Worm (Caenorhabditis elegans) whole organism, mixed stage, embryonic: ENCODE results near the gene fsn-1.
A peak's percentile ranks its signal among the peaks of the same experiment; 100 is the strongest.

Experiments
- M03D4.4 ChIP-seq: sonication (generic microtip); optimal IDR thresholded peaks from 2 replicates; lab custom pipeline; 2017; ENCODE audit warnings: mild to moderate bottlenecking, missing genetic modification characterization, missing compliant biosample characterization
- ceh-39 ChIP-seq: fragments of 150-350 bp; optimal IDR thresholded peaks from 2 replicates; lab custom pipeline; 2014; ENCODE audit warnings: missing biosample characterization, missing genetic modification characterization
- ceh-43 ChIP-seq: fragments of 200-800 bp; sonication (Bioruptor generic); optimal IDR thresholded peaks from 2 replicates; lab custom pipeline; 2018; ENCODE audit warnings: mild to moderate bottlenecking, missing genetic modification characterization, moderate library complexity, missing compliant biosample characterization
- ceh-83 ChIP-seq: fragments of 200-800 bp; sonication (Bioruptor generic); optimal IDR thresholded peaks from 2 replicates; lab custom pipeline; 2018; ENCODE audit warnings: mild to moderate bottlenecking, missing genetic modification characterization, missing compliant biosample characterization
- ces-1 ChIP-seq: fragments of 150-350 bp; optimal IDR thresholded peaks from 2 replicates; lab custom pipeline; 2014; ENCODE audit warnings: missing biosample characterization, missing genetic modification reagents, missing genetic modification characterization
- cnd-1 ChIP-seq: fragments of 200-800 bp; sonication (Bioruptor generic); optimal IDR thresholded peaks from 2 replicates; lab custom pipeline; 2018; ENCODE audit warnings: mild to moderate bottlenecking, missing genetic modification characterization, missing compliant biosample characterization
- drap-1 ChIP-seq: fragments of 200-800 bp; sonication (Bioruptor generic); optimal IDR thresholded peaks from 3 replicates; lab custom pipeline; 2018; ENCODE audit warnings: mild to moderate bottlenecking, missing genetic modification characterization, missing compliant biosample characterization
- elt-3 ChIP-seq: fragments of 150-350 bp; optimal IDR thresholded peaks from 2 replicates; lab custom pipeline; 2014; ENCODE audit warnings: missing biosample characterization, missing genetic modification characterization
- flh-1 ChIP-seq: fragments of 200-800 bp; sonication (Bioruptor generic); optimal IDR thresholded peaks from 2 replicates; lab custom pipeline; 2018; ENCODE audit warnings: mild to moderate bottlenecking, missing genetic modification characterization, moderate library complexity, missing compliant biosample characterization
- ham-2 ChIP-seq: fragments of 200-800 bp; sonication (Bioruptor generic); optimal IDR thresholded peaks from 2 replicates; lab custom pipeline; 2018; ENCODE audit warnings: mild to moderate bottlenecking, missing genetic modification characterization, missing compliant biosample characterization
- hlh-1 ChIP-seq: fragments of 150-350 bp; optimal IDR thresholded peaks from 2 replicates; lab custom pipeline; 2014; ENCODE audit warnings: missing biosample characterization, missing genetic modification reagents, missing genetic modification characterization
- lin-13 ChIP-seq: fragments of 150-350 bp; optimal IDR thresholded peaks from 2 replicates; lab custom pipeline; 2014; ENCODE audit warnings: missing biosample characterization, missing genetic modification characterization
- lin-32 ChIP-seq: fragments of 200-800 bp; sonication (Bioruptor generic); optimal IDR thresholded peaks from 2 replicates; lab custom pipeline; 2018; ENCODE audit warnings: mild to moderate bottlenecking, missing genetic modification characterization, missing compliant biosample characterization
- lsy-2 ChIP-seq: fragments of 150-350 bp; optimal IDR thresholded peaks from 2 replicates; lab custom pipeline; 2014; ENCODE audit warnings: missing biosample characterization, missing genetic modification characterization
- mab-5 ChIP-seq: fragments of 150-350 bp; optimal IDR thresholded peaks from 2 replicates; lab custom pipeline; 2014; ENCODE audit warnings: missing biosample characterization, missing genetic modification characterization
- mep-1 ChIP-seq: fragments of 150-350 bp; optimal IDR thresholded peaks from 2 replicates; lab custom pipeline; 2017; ENCODE audit warnings: missing biosample characterization, missing genetic modification reagents, missing genetic modification characterization, inconsistent platforms
- mls-2 ChIP-seq: sonication (generic microtip); optimal IDR thresholded peaks from 2 replicates; lab custom pipeline; 2016; ENCODE audit warnings: mild to moderate bottlenecking, missing genetic modification characterization, moderate library complexity, missing compliant biosample characterization
- nhr-12 ChIP-seq: fragments of 150-350 bp; optimal IDR thresholded peaks from 2 replicates; lab custom pipeline; 2014; ENCODE audit warnings: missing biosample characterization, missing genetic modification characterization
- nhr-2 ChIP-seq: fragments of 150-350 bp; optimal IDR thresholded peaks from 2 replicates; lab custom pipeline; 2014; ENCODE audit warnings: missing biosample characterization, missing genetic modification characterization
- nhr-237 ChIP-seq: fragments of 150-350 bp; optimal IDR thresholded peaks from 2 replicates; lab custom pipeline; 2014; ENCODE audit warnings: missing biosample characterization, missing genetic modification characterization
- nhr-28 ChIP-seq: fragments of 150-350 bp; optimal IDR thresholded peaks from 2 replicates; lab custom pipeline; 2014; ENCODE audit warnings: missing biosample characterization, missing genetic modification characterization
- nhr-76 ChIP-seq: sonication (generic microtip); optimal IDR thresholded peaks from 2 replicates; lab custom pipeline; 2017; ENCODE audit warnings: missing biosample characterization, missing genetic modification characterization
- pha-4 ChIP-seq: fragments of 150-350 bp; optimal IDR thresholded peaks from 2 replicates; lab custom pipeline; 2018; ENCODE audit warnings: missing biosample characterization, missing genetic modification reagents, missing genetic modification characterization
- sem-2 ChIP-seq: fragments of 200-800 bp; sonication (Bioruptor generic); optimal IDR thresholded peaks from 2 replicates; lab custom pipeline; 2018; ENCODE audit warnings: mild to moderate bottlenecking, missing genetic modification characterization, missing compliant biosample characterization
- snpc-4 ChIP-seq: fragments of 150-350 bp; optimal IDR thresholded peaks from 2 replicates; lab custom pipeline; 2014; ENCODE audit warnings: missing biosample characterization, missing genetic modification characterization
- sptf-1 ChIP-seq: sonication (generic microtip); optimal IDR thresholded peaks from 2 replicates; lab custom pipeline; 2017; ENCODE audit warnings: mild to moderate bottlenecking, missing genetic modification characterization, moderate library complexity, missing compliant biosample characterization
- tbx-8 ChIP-seq: fragments of 200-800 bp; sonication (Bioruptor generic); optimal IDR thresholded peaks from 2 replicates; lab custom pipeline; 2018; ENCODE audit warnings: mild to moderate bottlenecking, missing genetic modification characterization, moderate library complexity, missing compliant biosample characterization
- unc-120 ChIP-seq: sonication (generic microtip); optimal IDR thresholded peaks from 2 replicates; lab custom pipeline; 2017; ENCODE audit warnings: missing genetic modification characterization, missing compliant biosample characterization; ENCODE audit not compliant: poor library complexity, severe bottlenecking
- unc-39 ChIP-seq: fragments of 150-350 bp; optimal IDR thresholded peaks from 2 replicates; lab custom pipeline; 2014; ENCODE audit warnings: missing biosample characterization, missing genetic modification characterization
- unc-62 ChIP-seq: fragments of 150-350 bp; optimal IDR thresholded peaks from 2 replicates; lab custom pipeline; 2014; ENCODE audit warnings: missing biosample characterization, missing genetic modification reagents, missing genetic modification characterization
- zip-8 ChIP-seq: fragments of 150-350 bp; optimal IDR thresholded peaks from 2 replicates; lab custom pipeline; 2014; ENCODE audit warnings: missing biosample characterization, missing genetic modification characterization
- ztf-11 ChIP-seq: fragments of 150-350 bp; optimal IDR thresholded peaks from 2 replicates; lab custom pipeline; 2014; ENCODE audit warnings: missing biosample characterization, missing genetic modification characterization

The fsn-1 gene

DNA sequence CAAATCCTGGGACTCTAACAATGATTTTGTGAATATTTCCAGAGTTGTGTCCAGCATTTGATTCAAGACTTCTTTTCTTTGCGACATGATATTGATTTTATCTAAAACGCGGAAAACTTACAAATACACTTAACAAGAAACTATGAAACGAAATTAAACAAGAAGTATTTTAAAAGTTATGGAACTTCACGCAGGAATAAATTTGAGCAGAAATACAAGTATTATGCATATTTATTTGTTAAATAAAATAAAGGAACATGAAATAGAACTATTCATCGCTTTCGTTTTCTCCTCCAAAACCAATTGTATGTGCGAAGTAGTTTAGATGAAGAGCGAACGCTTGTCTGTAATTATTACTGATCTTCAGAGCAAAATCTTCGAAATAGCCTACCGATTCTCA is 33.3 kb upstream of the fsn-1 start, which contains the start of gene kbp-2:
kbp-2 (minus strand) TSS at position 101 of the 400 bp plus-strand sequence.
- TF ChIP-seq sem-2 (GFP tag; lab: Kevin White, UChicago) (no peak), lin-13 (tag; lab: Kevin White, UChicago) (no peak), snpc-4 (tag; lab: Kevin White, UChicago) (no peak), ceh-83 (GFP tag; lab: Kevin White, UChicago) (no peak), lin-32 (no peak), mls-2 (tag; lab: Kevin White, UChicago) (no peak), unc-120 (tag; lab: Kevin White, UChicago) (no peak)

DNA sequence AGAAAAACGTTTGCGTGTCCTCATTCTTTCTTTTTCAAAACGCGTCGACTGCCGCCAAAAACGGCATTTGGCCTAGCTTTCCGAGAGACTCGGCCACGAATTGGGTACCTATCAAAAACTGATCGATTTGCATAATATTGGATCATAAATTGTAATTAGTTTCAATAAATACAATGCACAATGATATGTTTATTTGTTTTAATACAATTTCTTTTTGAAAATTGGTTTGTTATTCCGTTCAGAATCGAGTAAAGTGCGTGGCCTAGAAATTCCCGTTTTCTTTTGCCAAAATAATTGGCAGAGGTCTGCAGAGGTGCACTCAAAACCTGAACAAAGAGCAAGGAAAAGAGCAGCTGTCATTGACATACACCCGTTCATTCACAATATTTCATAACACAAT is 31.7 kb upstream of the fsn-1 start, which contains the start of gene F26F4.8:
F26F4.8 (minus strand) TSS at position 69 of the 400 bp plus-strand sequence.
- TF ChIP-seq nhr-2 (tag; lab: Kevin White, UChicago) (no peak), nhr-28 (tag; lab: Kevin White, UChicago) (no peak), mep-1 (tag; lab: Kevin White, UChicago) (peak; percentile 18), nhr-76 (no peak), mls-2 (tag; lab: Kevin White, UChicago) (no peak), ceh-83 (GFP tag; lab: Kevin White, UChicago) (peak; percentile 43), ztf-11 (tag; lab: Kevin White, UChicago) (no peak), unc-120 (tag; lab: Kevin White, UChicago) (peak; percentile 92), zip-8 (no peak), pha-4 (no peak), hlh-1 (tag; lab: Kevin White, UChicago) (peak; percentile 37), lin-32 (peak; percentile 2), unc-39 (no peak), drap-1 (no peak), mab-5 (tag; lab: Kevin White, UChicago) (no peak), sptf-1 (tag; lab: Kevin White, UChicago) (peak; percentile 26), cnd-1 (tag; lab: Kevin White, UChicago) (no peak), ces-1 (GFP tag; lab: Kevin White, UChicago) (peak; percentile 2), ceh-43 (GFP tag; lab: Kevin White, UChicago) (peak; percentile 19)
- TF ChIP-seq, all 35 proteins: peak for 8

DNA sequence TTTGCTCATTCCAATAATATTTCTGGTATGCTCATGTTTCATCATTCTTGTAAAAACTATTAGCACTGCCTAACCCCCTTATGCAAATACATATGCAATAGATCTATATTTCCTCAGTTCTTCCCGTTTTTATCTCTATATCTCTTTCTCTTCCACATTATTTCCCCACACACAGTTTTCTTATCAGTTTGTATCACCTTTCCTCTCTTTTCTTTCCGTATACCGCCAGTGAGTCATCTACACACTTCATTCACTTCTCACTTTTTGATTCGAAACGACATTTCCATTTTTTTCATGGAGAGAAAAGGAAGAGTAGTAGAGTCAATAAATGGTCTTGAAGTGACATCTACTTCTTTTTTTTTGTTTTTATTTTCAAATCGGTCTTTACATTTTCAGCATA is 30.8 kb upstream of the fsn-1 start:
- TF ChIP-seq mls-2 (tag; lab: Kevin White, UChicago) (no peak), nhr-12 (tag; lab: Kevin White, UChicago) (no peak), mep-1 (tag; lab: Kevin White, UChicago) (no peak), lin-32 (no peak), ceh-83 (GFP tag; lab: Kevin White, UChicago) (no peak), elt-3 (tag; lab: Kevin White, UChicago) (no peak), zip-8 (no peak), nhr-2 (tag; lab: Kevin White, UChicago) (no peak), sptf-1 (tag; lab: Kevin White, UChicago) (no peak), M03D4.4 (tag; lab: Kevin White, UChicago) (no peak), tbx-8 (no peak), ceh-39 (tag; lab: Kevin White, UChicago) (no peak), flh-1 (GFP tag; lab: Kevin White, UChicago) (no peak), sem-2 (GFP tag; lab: Kevin White, UChicago) (no peak), unc-39 (no peak), unc-62 (GFP tag; lab: Kevin White, UChicago) (no peak), nhr-28 (tag; lab: Kevin White, UChicago) (no peak), unc-120 (tag; lab: Kevin White, UChicago) (no peak), ham-2 (GFP tag; lab: Kevin White, UChicago) (no peak), nhr-76 (no peak)

DNA sequence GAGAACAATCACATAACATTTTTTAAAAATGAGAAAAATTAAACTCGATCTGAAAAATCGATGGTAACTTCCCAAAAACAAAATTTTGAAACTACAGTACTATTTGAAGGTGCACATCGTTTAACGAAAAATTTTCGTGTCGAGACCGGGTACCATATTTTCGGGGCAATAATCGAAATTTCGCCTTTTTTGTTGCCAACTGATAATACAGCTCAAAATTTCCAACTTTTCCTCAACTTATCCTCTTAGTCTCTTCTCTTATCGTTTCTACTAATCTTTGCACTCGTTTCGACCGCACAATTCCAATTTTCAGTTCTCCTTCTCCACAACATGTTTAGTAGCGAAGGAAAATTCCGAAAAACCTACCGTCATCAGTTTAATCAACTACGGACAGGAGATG is 30.2 kb upstream of the fsn-1 start, which contains the start of gene rom-1:
rom-1 (plus strand) TSS at position 301 of the 400 bp plus-strand sequence.
- TF ChIP-seq ces-1 (GFP tag; lab: Kevin White, UChicago) = no peak
- no peak for TF ChIP-seq nhr-237 (tag; lab: Kevin White, UChicago)
- no peak for TF ChIP-seq mls-2 (tag; lab: Kevin White, UChicago)
- no peak for TF ChIP-seq cnd-1 (tag; lab: Kevin White, UChicago)
- no peak for TF ChIP-seq ztf-11 (tag; lab: Kevin White, UChicago)
- TF ChIP-seq unc-120 (tag; lab: Kevin White, UChicago) = no peak
- TF ChIP-seq nhr-28 (tag; lab: Kevin White, UChicago) = no peak
- no peak for TF ChIP-seq unc-39
- TF ChIP-seq ceh-83 (GFP tag; lab: Kevin White, UChicago) = no peak
- no peak for TF ChIP-seq lin-32
- TF ChIP-seq lsy-2 (tag; lab: Kevin White, UChicago) = no peak
- TF ChIP-seq nhr-76 = no peak
- no peak for TF ChIP-seq drap-1
- no peak for TF ChIP-seq flh-1 (GFP tag; lab: Kevin White, UChicago)
- no peak for TF ChIP-seq mep-1 (tag; lab: Kevin White, UChicago)
- no peak for TF ChIP-seq ceh-39 (tag; lab: Kevin White, UChicago)
